Worm (Caenorhabditis elegans): ENCODE measurements around the gene tsfm-1.

DNA sequence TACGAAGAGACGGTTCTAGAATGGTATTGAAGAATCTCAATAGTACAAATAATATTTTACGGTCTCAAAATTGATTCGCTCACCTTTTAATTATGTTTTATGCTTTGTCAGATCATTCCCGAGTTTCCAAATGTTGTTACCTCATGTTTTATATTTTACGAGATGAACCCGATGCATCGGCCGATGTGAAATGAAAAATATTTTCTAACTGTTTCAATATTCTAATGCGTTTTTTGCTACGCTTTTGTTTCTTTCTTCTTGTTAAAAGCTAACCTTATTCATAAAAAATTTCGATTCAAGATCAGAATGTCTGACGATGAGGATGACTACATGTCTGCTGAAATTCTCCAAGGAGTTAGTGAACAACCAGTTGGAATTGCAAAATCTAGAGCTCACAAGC lies 20.3 kb downstream of the tsfm-1 start, which contains the start of gene T04H1.5:
- TF ChIP-seq nhr-12 (tag; optimal IDR thresholded peaks at IDR 0.05) = no peak
- TF ChIP-seq ceh-16 (tag; optimal IDR thresholded peaks at IDR 0.05) = no peak
- no peak for TF ChIP-seq lsy-2 (tag; optimal IDR thresholded peaks at IDR 0.05)
- no peak for TF ChIP-seq snpc-4 (tag; optimal IDR thresholded peaks at IDR 0.05)
- TF ChIP-seq R02D3.7 (tag; optimal IDR thresholded peaks at IDR 0.05) = no peak
- no peak for TF ChIP-seq ama-1 (optimal IDR thresholded peaks at IDR 0.05)
- no peak for TF ChIP-seq ztf-11 (tag; optimal IDR thresholded peaks at IDR 0.05)
- TF ChIP-seq nhr-11 (tag; optimal IDR thresholded peaks at IDR 0.05) = no peak
- TF ChIP-seq nhr-237 (tag; optimal IDR thresholded peaks at IDR 0.05) = no peak
- no peak for TF ChIP-seq zag-1 (tag; optimal IDR thresholded peaks at IDR 0.05)
- no peak for TF ChIP-seq unc-62 (GFP tag; optimal IDR thresholded peaks at IDR 0.05)
- no peak for TF ChIP-seq blmp-1 (tag; optimal IDR thresholded peaks at IDR 0.05; ENCODE audit: insufficient read depth)
- TF ChIP-seq unc-39 (tag; optimal IDR thresholded peaks at IDR 0.05) = no peak

All from whole organism, L2 larva.